Worm (Caenorhabditis elegans): ENCODE data around the gene srb-6.

srb-6 gene

DNA sequence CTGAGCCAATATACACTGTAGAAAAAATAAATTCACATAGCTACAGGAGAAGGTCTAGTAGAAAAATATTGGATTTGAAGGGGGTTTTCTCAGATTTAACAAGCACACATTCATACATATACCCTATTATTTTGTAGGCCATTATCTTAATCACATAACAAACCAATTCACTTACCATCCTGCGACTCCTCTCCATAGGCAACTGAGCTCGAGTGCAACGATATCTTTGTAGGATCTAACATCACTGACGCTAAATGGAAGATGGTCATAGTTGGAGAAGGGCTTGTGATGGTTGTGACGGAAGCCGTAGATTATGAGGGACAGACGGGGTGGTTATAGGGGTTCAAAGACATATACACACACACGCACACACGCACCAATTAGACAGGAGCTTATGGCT is 30.6 kb upstream of the srb-6 start:
- TF ChIP-seq zip-2 (tag; optimal IDR thresholded peaks at IDR 0.05) = no peak
- peak; percentile 66 for TF ChIP-seq aha-1 (tag)
- no peak for TF ChIP-seq spr-1 (tag; optimal IDR thresholded peaks at IDR 0.05)

DNA sequence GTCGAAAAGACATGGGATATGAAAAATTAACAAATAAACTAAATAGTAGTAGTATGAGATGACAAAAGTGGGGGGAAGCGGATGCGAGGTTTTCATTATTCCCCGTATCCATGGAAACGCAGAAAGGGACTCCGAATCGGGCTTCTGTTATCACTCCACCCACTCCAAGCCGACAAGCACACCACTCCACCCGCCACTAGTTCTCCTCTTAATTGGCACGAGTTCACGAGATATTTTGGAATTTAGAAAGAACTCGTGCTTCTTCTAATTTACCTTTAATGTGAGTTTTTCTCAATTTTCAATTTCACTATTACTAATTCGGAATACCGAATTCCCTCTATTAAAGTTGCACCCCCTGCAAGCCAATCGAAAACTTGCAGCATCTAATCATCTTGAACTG is 28.3 kb upstream of the srb-6 start:
- TF ChIP-seq zfp-3 (GFP tag; conservative IDR thresholded peaks at IDR 0.05) = no peak
- TF ChIP-seq unc-62 (GFP tag; optimal IDR thresholded peaks at IDR 0.05 in 1 of 2) = peak in 1 of 2 experiments; percentile 29
- no peak for TF ChIP-seq unc-62 (tag; optimal IDR thresholded peaks at IDR 0.05)

DNA sequence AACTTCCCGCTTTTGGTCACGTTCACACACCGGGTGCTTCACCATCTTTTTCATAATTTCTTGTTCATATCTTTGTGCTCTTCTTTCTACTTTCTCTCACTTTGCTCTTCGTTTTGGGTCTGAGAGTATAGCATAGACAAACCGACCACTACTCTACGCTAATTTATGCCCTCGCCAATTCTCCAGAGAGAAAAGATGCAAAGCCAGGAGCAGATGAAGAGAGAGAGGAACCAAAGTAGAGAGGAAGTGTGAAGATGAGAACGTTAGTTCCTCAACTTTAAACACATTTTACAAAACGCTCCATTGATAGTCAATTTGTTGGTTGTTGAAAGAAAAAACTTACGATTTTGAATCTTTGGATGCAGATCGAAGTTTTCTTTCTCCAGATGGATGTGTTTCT is 27.0 kb upstream of the srb-6 start:
- TF ChIP-seq nhr-77 (tag; optimal IDR thresholded peaks at IDR 0.05) (no peak), lin-13 (GFP tag; optimal IDR thresholded peaks at IDR 0.05) (no peak), nhr-48 (tag; optimal IDR thresholded peaks at IDR 0.05) (no peak), unc-39 (tag; optimal IDR thresholded peaks at IDR 0.05) (no peak), F26F4.8 (GFP tag; conservative IDR thresholded peaks at IDR 0.05) (no peak), egl-27 (tag; optimal IDR thresholded peaks at IDR 0.05) (no peak), mdt-29 (GFP tag; IDR thresholded peaks at IDR 0.05) (no peak), lin-39 (tag; optimal IDR thresholded peaks at IDR 0.05) (no peak), lin-1 (GFP tag; IDR thresholded peaks at IDR 0.05) (no peak), vab-7 (GFP tag; IDR thresholded peaks at IDR 0.05) (no peak), nhr-76 (tag; optimal IDR thresholded peaks at IDR 0.05) (no peak), ceh-82 (tag; optimal IDR thresholded peaks at IDR 0.05) (no peak), nhr-237 (tag; optimal IDR thresholded peaks at IDR 0.05) (no peak), R02D3.7 (tag; optimal IDR thresholded peaks at IDR 0.05) (no peak), F44E2.7 (GFP tag; IDR thresholded peaks at IDR 0.05) (no peak)

DNA sequence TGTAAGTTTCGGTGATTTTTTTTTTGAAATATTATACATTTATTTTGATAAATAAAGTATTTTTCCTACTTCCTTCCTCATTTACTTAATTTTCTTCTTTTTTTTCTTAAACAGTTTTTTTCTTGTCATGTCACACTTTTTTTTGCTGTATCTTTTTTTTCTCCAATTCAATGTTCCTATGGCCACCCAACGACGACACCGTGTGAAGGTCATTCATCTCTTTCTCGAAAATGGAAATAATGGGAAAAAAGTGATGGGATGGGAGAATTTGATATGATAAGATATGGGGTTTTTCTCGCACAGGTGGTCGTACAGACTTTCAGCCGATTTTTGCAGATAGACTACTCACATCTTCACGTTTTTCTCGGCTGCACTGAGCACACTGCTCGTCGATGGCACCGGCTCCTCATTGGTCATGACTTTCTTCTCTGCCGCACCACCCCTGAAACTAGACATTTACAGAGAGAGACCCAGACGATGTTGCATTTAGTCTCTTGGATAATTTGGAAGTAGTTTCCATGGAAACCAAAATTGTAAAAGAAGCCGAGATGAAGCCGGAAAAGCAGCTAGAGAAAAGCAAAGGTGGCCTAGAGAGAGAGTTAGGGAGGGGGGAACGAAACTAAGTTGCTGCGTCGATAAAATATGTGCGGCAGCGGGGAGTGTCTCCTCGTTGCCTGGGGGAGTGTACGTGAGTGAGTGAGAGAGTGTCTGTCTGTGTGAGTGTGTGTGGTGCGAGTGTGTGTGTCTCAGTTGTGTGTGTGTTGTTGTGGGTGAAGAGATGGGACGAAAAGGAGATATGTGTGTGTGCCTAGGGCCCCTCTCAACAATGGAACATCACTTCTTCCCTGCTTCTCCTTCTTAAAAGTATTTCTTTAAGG is 25.6 kb upstream of the srb-6 start, which contains the start of gene daf-19:
daf-19 (minus strand) TSS at position 442 of the 878 bp plus-strand sequence.
- no peak for TF ChIP-seq zfp-3 (GFP tag; conservative IDR thresholded peaks at IDR 0.05)
- TF ChIP-seq hif-1 (tag; optimal IDR thresholded peaks at IDR 0.05) = peak in 1 of 2 experiments; percentile 63
- TF ChIP-seq dmd-8 (GFP tag; IDR thresholded peaks at IDR 0.05) = no peak
- no peak; the same call in 1 of the 2 replicates for TF ChIP-seq lin-1 (GFP tag; IDR thresholded peaks at IDR 0.05)
- TF ChIP-seq zag-1 (tag; optimal IDR thresholded peaks at IDR 0.05) = no peak
- TF ChIP-seq mep-1 (tag; optimal IDR thresholded peaks at IDR 0.05) = peak; percentile 82
- peak; percentile 94 for TF ChIP-seq nhr-11 (tag; optimal IDR thresholded peaks at IDR 0.05)
- TF ChIP-seq zip-11 (GFP tag; IDR thresholded peaks at IDR 0.05) = no peak
- no peak for TF ChIP-seq F49E8.2 (tag; optimal IDR thresholded peaks at IDR 0.05; ENCODE audit: borderline replicate concordance)
- TF ChIP-seq F37D6.2 (tag; optimal IDR thresholded peaks at IDR 0.05) = peak; percentile 50
- TF ChIP-seq unc-62 (GFP tag; optimal IDR thresholded peaks at IDR 0.05 in 1 of 2) = peak in 1 of 2 experiments; percentile 7
- TF ChIP-seq unc-62 (tag; optimal IDR thresholded peaks at IDR 0.05) = no peak
- no peak for TF ChIP-seq snpc-1.2 (GFP tag; IDR thresholded peaks at IDR 0.05)
- no peak for TF ChIP-seq fos-1 (tag; optimal IDR thresholded peaks at IDR 0.05)
- TF ChIP-seq saeg-2 (GFP tag; IDR thresholded peaks at IDR 0.05) = no peak
- TF ChIP-seq nhr-42 (GFP tag; IDR thresholded peaks at IDR 0.05) = no peak
- no peak for TF ChIP-seq ztf-11 (tag; optimal IDR thresholded peaks at IDR 0.05)
- TF ChIP-seq ceh-82 (tag; optimal IDR thresholded peaks at IDR 0.05) = no peak
- TF ChIP-seq cey-2 (tag; optimal IDR thresholded peaks at IDR 0.05; ENCODE audit: borderline replicate concordance, insufficient read depth) = peak; percentile 68
- TF ChIP-seq ZK546.5 (tag; optimal IDR thresholded peaks at IDR 0.05) = no peak
- TF ChIP-seq mdl-1 (tag; optimal IDR thresholded peaks at IDR 0.05) = peak in 1 of 2 experiments; percentile 40
- peak; percentile 32 for TF ChIP-seq dve-1 (tag; optimal IDR thresholded peaks at IDR 0.05; ENCODE audit: insufficient read depth)
- no peak for TF ChIP-seq F26F4.8 (GFP tag; conservative IDR thresholded peaks at IDR 0.05)
- no peak for TF ChIP-seq D1046.2 (GFP tag; IDR thresholded peaks at IDR 0.05)
- no peak for TF ChIP-seq nhr-48 (tag; optimal IDR thresholded peaks at IDR 0.05)
- TF ChIP-seq pha-4 (GFP tag; IDR thresholded peaks at IDR 0.05) = 0 out of 2 replicates have a peak, but pooled peaks have one; percentile 13
- no peak for TF ChIP-seq pha-4 (tag; optimal IDR thresholded peaks at IDR 0.05)
- TF ChIP-seq lin-29 (GFP tag; IDR thresholded peaks at IDR 0.05) = no peak
- TF ChIP-seq jun-1 (tag; optimal IDR thresholded peaks at IDR 0.05) = no peak
- TF ChIP-seq nhr-77 (tag; optimal IDR thresholded peaks at IDR 0.05) = peak; percentile 48
- TF ChIP-seq daf-16 (GFP tag; optimal IDR thresholded peaks at IDR 0.05) = no peak
- TF ChIP-seq daf-16 (tag; optimal IDR thresholded peaks at IDR 0.05) = peak; percentile 43

Measured in whole organism, L4 larva.